Worm (Caenorhabditis elegans) whole organism, dauer: Measurements from ENCODE around the gene arf-5.
"Not testable (repeated sequence)": the region's sequence is repeated elsewhere in the genome, so short reads cannot be mapped to it uniquely, and the experiment has no call there.

Experiments
- unc-62 ChIP-seq: sonication (generic microtip); optimal IDR thresholded peaks from 2 replicates; lab custom pipeline; 2017; ENCODE audit warnings: missing biosample characterization, missing genetic modification reagents, missing genetic modification characterization

The arf-5 gene

ce11 chrIV:8015726-8016312 lies 33.5 kb downstream of the arf-5 start, which contains the start of gene C26B2.7:
Gene C26B2.7 (plus strand): TSS chrIV:8016274.
- TF ChIP-seq unc-62 (GFP tag; lab: Kevin White, UChicago), result not testable (repeated sequence)

- TF ChIP-seq unc-62 (GFP tag; lab: Kevin White, UChicago), result no peak
Observed at ce11 chrIV:8016694-8017093, 34.4 kb downstream of the arf-5 start, which contains the start of gene elpc-4. Gene elpc-4 (plus strand): TSS chrIV:8016994.

- no peak for TF ChIP-seq unc-62 (GFP tag; lab: Kevin White, UChicago)
Observed at ce11 chrIV:8019772-8020496, 37.6 kb downstream of the arf-5 start, which contains the start of gene dnc-4. Gene dnc-4 (minus strand): TSS chrIV:8019808.

ce11 chrIV:8022035-8022673 lies 39.8 kb downstream of the arf-5 start, which contains the start of gene C26B2.2:
Gene C26B2.2 (minus strand): TSS chrIV:8022122.
- no peak for TF ChIP-seq unc-62 (GFP tag; lab: Kevin White, UChicago)

ce11 chrIV:8023861-8024260 lies 41.5 kb downstream of the arf-5 start:
- TF ChIP-seq unc-62 (GFP tag; lab: Kevin White, UChicago), result no peak

ce11 chrIV:8026361-8026760 lies 44.0 kb downstream of the arf-5 start:
- TF ChIP-seq unc-62 (GFP tag; lab: Kevin White, UChicago), result no peak

ce11 chrIV:8027293-8027866 lies 45.1 kb downstream of the arf-5 start:
- no peak for TF ChIP-seq unc-62 (GFP tag; lab: Kevin White, UChicago)

ce11 chrIV:8028372-8028771 lies 46.0 kb downstream of the arf-5 start:
- TF ChIP-seq unc-62 (GFP tag; lab: Kevin White, UChicago), result no peak

- TF ChIP-seq unc-62 (GFP tag; lab: Kevin White, UChicago), result no peak
Observed at ce11 chrIV:8029413-8029812, 47.1 kb downstream of the arf-5 start, which contains the start of gene nhr-31. Gene nhr-31 (minus strand): TSS chrIV:8029513.

ce11 chrIV:8030099-8030498 lies 47.8 kb downstream of the arf-5 start:
- TF ChIP-seq unc-62 (GFP tag; lab: Kevin White, UChicago), result no peak

- no peak for TF ChIP-seq unc-62 (GFP tag; lab: Kevin White, UChicago)
Observed at ce11 chrIV:8032135-8032915, 50.0 kb downstream of the arf-5 start.
